Worm (Caenorhabditis elegans): ENCODE measurements around the gene F56D5.9.

F56D5.9 gene

DNA sequence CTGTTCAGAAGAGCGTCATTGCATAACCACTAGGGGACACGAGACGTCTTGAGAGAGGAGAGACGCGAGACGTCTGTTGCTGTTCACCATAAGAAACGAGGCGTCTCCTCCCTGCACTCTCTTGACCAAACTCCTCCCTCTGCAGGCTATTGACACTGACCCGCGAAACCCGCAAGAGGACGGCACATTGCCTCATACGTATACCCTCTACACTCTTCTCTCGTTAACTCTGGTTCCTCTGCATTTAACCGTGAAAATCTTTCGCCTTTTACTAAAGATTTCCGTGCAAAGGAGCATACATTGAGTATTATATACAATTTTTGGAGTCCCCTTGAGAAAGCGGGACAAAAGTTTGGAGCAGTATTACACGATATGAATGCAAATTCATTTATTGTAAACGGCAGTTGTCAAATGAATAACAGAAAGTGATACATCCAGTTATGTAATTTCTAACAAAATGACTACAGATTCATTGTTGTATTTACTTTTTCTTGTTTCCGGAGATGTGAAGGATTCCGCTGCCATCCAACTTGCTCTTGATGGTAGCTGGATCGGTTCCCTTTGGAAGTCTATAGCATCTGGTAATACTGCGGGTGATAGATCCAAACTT lies 22.2 kb upstream of the F56D5.9 start (continued):
- TF ChIP-seq lin-1 (GFP tag; IDR thresholded peaks at IDR 0.05) = peak; percentile 76
- TF ChIP-seq daf-19 (GFP tag; conservative IDR thresholded peaks at IDR 0.05) = peak; percentile 72; the same call in 1 of the 2 replicates
- TF ChIP-seq tag-97 (GFP tag; IDR thresholded peaks at IDR 0.05) = no peak
- TF ChIP-seq zag-1 (tag; optimal IDR thresholded peaks at IDR 0.05) = peak; percentile 37
- no peak; the same call in 1 of the 2 replicates for TF ChIP-seq set-16 (GFP tag; IDR thresholded peaks at IDR 0.05)
- TF ChIP-seq fkh-10 (GFP tag; optimal IDR thresholded peaks at IDR 0.05) = peak; percentile 88
- peak; percentile 86 for TF ChIP-seq F49E8.2 (tag; optimal IDR thresholded peaks at IDR 0.05; ENCODE audit: borderline replicate concordance)
- TF ChIP-seq dmd-8 (GFP tag; IDR thresholded peaks at IDR 0.05) = no peak
- TF ChIP-seq rbr-2 (tag; optimal IDR thresholded peaks at IDR 0.05) = peak; percentile 95
- peak; percentile 39; the same call in 1 of the 2 replicates for TF ChIP-seq tra-1 (GFP tag; IDR thresholded peaks at IDR 0.05)

DNA sequence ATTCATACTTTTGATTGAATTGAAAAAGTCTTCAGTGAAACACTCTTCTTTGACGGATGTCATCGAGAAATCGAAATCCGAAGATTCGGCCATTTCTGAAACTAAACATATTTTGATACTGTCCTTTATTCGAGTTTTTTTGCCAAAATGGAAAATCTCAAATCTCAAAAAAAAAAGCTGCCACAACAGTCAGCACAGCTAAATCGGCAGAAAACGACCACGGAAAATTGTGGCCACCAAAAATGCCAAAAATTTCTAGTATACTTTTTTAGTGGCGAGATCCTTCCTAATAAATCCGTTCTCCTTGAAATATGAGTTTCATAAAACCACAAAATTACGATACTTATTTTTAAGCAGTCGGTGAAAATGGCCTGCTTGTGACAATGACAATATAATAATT lies 21.6 kb upstream of the F56D5.9 start, which contains the start of gene F38E11.9:
F38E11.9 (minus strand) TSS at position 101 of the 400 bp plus-strand sequence.
- TF ChIP-seq nhr-6 (tag; optimal IDR thresholded peaks at IDR 0.05) (no peak), lir-3 (tag; optimal IDR thresholded peaks at IDR 0.05) (no peak), hlh-11 (tag; optimal IDR thresholded peaks at IDR 0.05) (no peak), unc-62 (GFP tag; optimal IDR thresholded peaks at IDR 0.05 in 1 of 2) (no peak), unc-62 (tag; optimal IDR thresholded peaks at IDR 0.05) (no peak), unc-130 (GFP tag; optimal IDR thresholded peaks at IDR 0.05) (no peak), ceh-32 (tag; optimal IDR thresholded peaks at IDR 0.05; ENCODE audit: poor library complexity) (no peak), snpc-4 (tag; optimal IDR thresholded peaks at IDR 0.05) (no peak), saeg-2 (GFP tag; IDR thresholded peaks at IDR 0.05) (no peak), nhr-25 (tag; optimal IDR thresholded peaks at IDR 0.05; ENCODE audit: borderline replicate concordance, insufficient read depth) (no peak), daf-19 (GFP tag; conservative IDR thresholded peaks at IDR 0.05) (no peak), ceh-62 (tag; optimal IDR thresholded peaks at IDR 0.05) (no peak), lin-13 (GFP tag; optimal IDR thresholded peaks at IDR 0.05) (no peak), egl-43 (GFP tag; IDR thresholded peaks at IDR 0.05) (no peak), zfp-2 (tag; optimal IDR thresholded peaks at IDR 0.05) (no peak), duxl-1 (tag; optimal IDR thresholded peaks at IDR 0.05; ENCODE audit: poor library complexity) (no peak), dmd-8 (GFP tag; IDR thresholded peaks at IDR 0.05) (no peak), daf-16 (GFP tag; optimal IDR thresholded peaks at IDR 0.05) (no peak), daf-16 (tag; optimal IDR thresholded peaks at IDR 0.05) (no peak)

DNA sequence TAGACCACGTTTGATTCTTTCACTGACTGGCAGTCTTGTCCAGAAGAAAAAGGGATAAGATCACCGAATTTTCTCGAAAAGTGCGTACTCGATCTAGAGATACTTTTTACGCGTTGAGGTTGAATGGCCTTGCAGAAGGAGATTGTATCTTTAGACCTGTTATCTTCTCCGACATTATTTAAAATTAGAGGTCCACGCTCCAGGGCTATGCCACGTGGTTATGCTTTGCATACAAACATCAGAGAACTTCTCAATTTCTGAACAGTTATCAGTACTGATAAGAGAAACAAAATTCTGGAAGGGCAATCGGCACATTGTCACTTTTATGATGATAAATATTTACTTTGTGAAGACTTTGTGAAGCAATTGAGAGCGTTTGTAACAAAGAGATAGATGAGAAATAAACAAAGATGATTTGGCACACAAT lies 19.8 kb upstream of the F56D5.9 start:
- TF ChIP-seq ceh-20 (GFP tag; IDR thresholded peaks at IDR 0.05) (peak; percentile 9; the same call in 1 of the 2 replicates), dmd-6 (GFP tag; IDR thresholded peaks at IDR 0.05) (peak; percentile 91), nhr-76 (tag; optimal IDR thresholded peaks at IDR 0.05) (no peak), F10B5.3 (tag; optimal IDR thresholded peaks at IDR 0.05) (no peak), nhr-11 (tag; optimal IDR thresholded peaks at IDR 0.05) (peak; percentile 15), lin-29 (GFP tag; IDR thresholded peaks at IDR 0.05) (no peak), nhr-237 (tag; optimal IDR thresholded peaks at IDR 0.05) (no peak), T26A8.4 (GFP tag; IDR thresholded peaks at IDR 0.05) (0 out of 2 replicates have a peak, but pooled peaks have one; percentile 44), fkh-10 (GFP tag; optimal IDR thresholded peaks at IDR 0.05) (no peak), aha-1 (tag) (peak; percentile 90), rbr-2 (tag; optimal IDR thresholded peaks at IDR 0.05) (no peak), F44E2.7 (GFP tag; IDR thresholded peaks at IDR 0.05) (no peak), hlh-11 (tag; optimal IDR thresholded peaks at IDR 0.05) (peak; percentile 90), Y105C5A.15 (GFP tag; IDR thresholded peaks at IDR 0.05) (no peak), nhr-28 (tag; optimal IDR thresholded peaks at IDR 0.05) (peak; percentile 99), jun-1 (tag; optimal IDR thresholded peaks at IDR 0.05) (peak; percentile 6), lim-7 (GFP tag; IDR thresholded peaks at IDR 0.05) (no peak), ceh-82 (tag; optimal IDR thresholded peaks at IDR 0.05) (no peak), nhr-102 (tag; optimal IDR thresholded peaks at IDR 0.05) (peak; percentile 86), zag-1 (tag; optimal IDR thresholded peaks at IDR 0.05) (no peak), zip-11 (GFP tag; IDR thresholded peaks at IDR 0.05) (no peak), daf-8 (GFP tag; IDR thresholded peaks at IDR 0.05) (no peak), F37D6.2 (tag; optimal IDR thresholded peaks at IDR 0.05) (no peak), nhr-111 (GFP tag; optimal IDR thresholded peaks at IDR 0.05) (no peak), madf-5 (GFP tag; IDR thresholded peaks at IDR 0.05) (no peak), Y5F2A.4 (GFP tag; optimal IDR thresholded peaks at IDR 0.05) (no peak)

All from whole organism, L4 larva.